Fruit fly (Drosophila melanogaster) whole organism, embryonic: ENCODE results near the gene CG7054.

Experiments used
- B-H2 ChIP-seq: fragments of 200-800 bp; sonication (Bioruptor generic); optimal IDR thresholded peaks from 2 replicates; lab custom pipeline; 2018; ENCODE audit warnings: missing biosample characterization, mild to moderate bottlenecking, missing genetic modification characterization
- CG10147 ChIP-seq: fragments of 200-800 bp; sonication (Bioruptor generic); optimal IDR thresholded peaks from 2 replicates; lab custom pipeline; 2019; ENCODE audit warnings: missing biosample characterization, mild to moderate bottlenecking, missing genetic modification characterization, moderate library complexity
- CG10959 ChIP-seq: fragments of 200-800 bp; sonication (Bioruptor generic); IDR thresholded peaks from 2 replicates; pipeline ENCODE4 v1.3.6; 2022; ENCODE audit warnings: missing biosample characterization, missing genetic modification characterization
- CG11093 ChIP-seq: fragments of 200-800 bp; sonication (Bioruptor generic); IDR thresholded peaks from 3 replicates; pipeline ENCODE4 v1.3.6; 2022; ENCODE audit warnings: missing biosample characterization, missing genetic modification characterization
- CG11696 ChIP-seq: fragments of 200-800 bp; sonication (Bioruptor generic); IDR thresholded peaks from 2 replicates; pipeline ENCODE4 v1.3.6; 2022; ENCODE audit warnings: missing biosample characterization, missing genetic modification characterization
- CG11723 ChIP-seq: fragments of 200-800 bp; sonication (Bioruptor generic); optimal IDR thresholded peaks from 2 replicates; lab custom pipeline; 2017; ENCODE audit warnings: missing biosample characterization, mild to moderate bottlenecking, missing genetic modification characterization
- CG12942 ChIP-seq: fragments of 200-800 bp; sonication (Bioruptor generic); optimal IDR thresholded peaks from 3 replicates; lab custom pipeline; 2016; ENCODE audit warnings: missing biosample characterization, missing genetic modification characterization
- CG13894 ChIP-seq: fragments of 200-800 bp; sonication (Bioruptor generic); optimal IDR thresholded peaks from 3 replicates; lab custom pipeline; 2018; ENCODE audit warnings: missing biosample characterization, mild to moderate bottlenecking, missing genetic modification characterization, moderate library complexity
- CG14050 ChIP-seq: fragments of 200-800 bp; sonication (Bioruptor generic); IDR thresholded peaks from 3 replicates; pipeline ENCODE4 v1.3.6; 2022; ENCODE audit warnings: missing biosample characterization, missing genetic modification characterization
- CG16863 ChIP-seq: fragments of 200-800 bp; sonication (Bioruptor generic); optimal IDR thresholded peaks from 3 replicates; lab custom pipeline; 2016; ENCODE audit warnings: missing biosample characterization, missing genetic modification characterization
- CG17328 ChIP-seq: fragments of 200-800 bp; sonication (Bioruptor generic); IDR thresholded peaks from 2 replicates; pipeline ENCODE4 v1.3.6; 2022; ENCODE audit warnings: missing biosample characterization, missing genetic modification characterization
- CG2202 ChIP-seq: fragments of 200-800 bp; sonication (Bioruptor generic); optimal IDR thresholded peaks from 2 replicates; lab custom pipeline; 2018; ENCODE audit warnings: missing biosample characterization, mild to moderate bottlenecking, missing genetic modification characterization
- CG30431 ChIP-seq: fragments of 200-800 bp; sonication (Bioruptor generic); optimal IDR thresholded peaks from 2 replicates; lab custom pipeline; 2017; ENCODE audit warnings: missing biosample characterization, missing genetic modification characterization
- CG4617 ChIP-seq: fragments of 200-800 bp; sonication (Bioruptor generic); optimal IDR thresholded peaks from 3 replicates; lab custom pipeline; 2016; ENCODE audit warnings: missing biosample characterization, missing genetic modification characterization, borderline replicate concordance
- CG6254 ChIP-seq: fragments of 200-800 bp; sonication (Bioruptor generic); optimal IDR thresholded peaks from 3 replicates; lab custom pipeline; 2017; ENCODE audit warnings: mild to moderate bottlenecking, missing biosample characterization, missing genetic modification reagents, missing genetic modification characterization
- CG8089 ChIP-seq: fragments of 200-800 bp; sonication (Bioruptor generic); optimal IDR thresholded peaks from 3 replicates; lab custom pipeline; 2016; ENCODE audit warnings: missing biosample characterization, missing genetic modification characterization
- CG8290 ChIP-seq, 3 experiments: fragments of 200-800 bp; sonication (Bioruptor generic); optimal IDR thresholded peaks; 2 replicates each; lab custom pipeline; 2016 to 2019; ENCODE audit warnings: missing biosample characterization in 3 of 3, missing genetic modification characterization in 3 of 3, mild to moderate bottlenecking in 2 of 3, moderate library complexity in 1 of 3
- CG8765 ChIP-seq: fragments of 200-800 bp; sonication (Bioruptor generic); IDR thresholded peaks from 2 replicates; pipeline ENCODE4 v1.3.6; 2022; ENCODE audit warnings: missing biosample characterization, missing genetic modification characterization
- CHES-1-like ChIP-seq: fragments of 200-800 bp; sonication (Bioruptor generic); optimal IDR thresholded peaks from 2 replicates; lab custom pipeline; 2016; ENCODE audit warnings: missing biosample characterization, missing genetic modification characterization
- CoRest ChIP-seq: fragments of 200-800 bp; sonication (Bioruptor generic); optimal IDR thresholded peaks from 3 replicates; lab custom pipeline; 2018; ENCODE audit warnings: missing biosample characterization, mild to moderate bottlenecking, missing genetic modification characterization, moderate library complexity
- HHEX ChIP-seq: fragments of 200-800 bp; sonication (Bioruptor generic); optimal IDR thresholded peaks from 3 replicates; lab custom pipeline; 2017; ENCODE audit warnings: missing biosample characterization, mild to moderate bottlenecking, missing genetic modification characterization, missing genetic modification reagents
- Jarid2 ChIP-seq: fragments of 200-800 bp; sonication (Bioruptor generic); optimal IDR thresholded peaks from 3 replicates; lab custom pipeline; 2017; ENCODE audit warnings: mild to moderate bottlenecking, missing biosample characterization, missing genetic modification reagents, missing genetic modification characterization
- Lhr ChIP-seq: fragments of 200-800 bp; sonication (Bioruptor generic); optimal IDR thresholded peaks from 3 replicates; lab custom pipeline; 2017; ENCODE audit warnings: mild to moderate bottlenecking, missing biosample characterization, missing genetic modification reagents, missing genetic modification characterization
- NC2β ChIP-seq: fragments of 200-800 bp; sonication (Bioruptor generic); optimal IDR thresholded peaks from 2 replicates; lab custom pipeline; 2016; ENCODE audit warnings: missing biosample characterization, missing genetic modification characterization
- Nf-YA ChIP-seq: fragments of 200-800 bp; sonication (Bioruptor generic); IDR thresholded peaks from 2 replicates; pipeline ENCODE4 v1.3.6; 2022; ENCODE audit warnings: missing biosample characterization, missing genetic modification characterization
- Oli ChIP-seq: fragments of 200-800 bp; sonication (Bioruptor generic); optimal IDR thresholded peaks from 2 replicates; lab custom pipeline; 2018; ENCODE audit warnings: missing biosample characterization, mild to moderate bottlenecking, missing genetic modification characterization, moderate library complexity
- Opbp ChIP-seq: fragments of 200-800 bp; sonication (Bioruptor generic); IDR thresholded peaks from 3 replicates; pipeline ENCODE4 v1.3.6; 2022; ENCODE audit warnings: missing biosample characterization, missing genetic modification characterization; ENCODE audit not compliant: partially characterized antibody
- Ravus ChIP-seq: fragments of 200-800 bp; sonication (Bioruptor generic); IDR thresholded peaks from 2 replicates; pipeline ENCODE4 v1.3.6; 2022; ENCODE audit warnings: missing biosample characterization, missing genetic modification characterization
- Rx ChIP-seq: fragments of 200-800 bp; sonication (Bioruptor generic); IDR thresholded peaks from 2 replicates; pipeline ENCODE4 v1.3.6; 2022; ENCODE audit warnings: missing biosample characterization, missing genetic modification characterization
- Spps ChIP-seq: fragments of 200-800 bp; sonication (Bioruptor generic); optimal IDR thresholded peaks from 2 replicates; lab custom pipeline; 2018; ENCODE audit warnings: missing biosample characterization, mild to moderate bottlenecking, missing genetic modification characterization
- Tbp ChIP-seq: fragments of >200 bp; optimal IDR thresholded peaks from 2 replicates; lab custom pipeline; 2018; ENCODE audit warnings: missing biosample characterization, missing genetic modification characterization
- bab2 ChIP-seq: fragments of 200-800 bp; sonication (Bioruptor generic); optimal IDR thresholded peaks from 2 replicates; lab custom pipeline; 2016; ENCODE audit warnings: missing biosample characterization, missing genetic modification characterization
- bbx ChIP-seq: fragments of 200-800 bp; sonication (Bioruptor generic); IDR thresholded peaks from 2 replicates; pipeline ENCODE4 v1.3.6; 2022; ENCODE audit warnings: missing biosample characterization, missing genetic modification characterization; ENCODE audit not compliant: partially characterized antibody
- bowl ChIP-seq: fragments of 200-800 bp; sonication (Bioruptor generic); IDR thresholded peaks from 2 replicates; pipeline ENCODE4 v1.3.6; 2022; ENCODE audit warnings: missing biosample characterization, missing genetic modification characterization
- btn ChIP-seq: fragments of 200-800 bp; sonication (Bioruptor generic); optimal IDR thresholded peaks from 2 replicates; lab custom pipeline; 2016; ENCODE audit warnings: missing biosample characterization, missing genetic modification characterization
- chinmo ChIP-seq: fragments of 200-800 bp; sonication (Bioruptor generic); IDR thresholded peaks from 4 replicates; pipeline ENCODE4 v1.3.6; 2022; ENCODE audit warnings: missing biosample characterization, missing genetic modification characterization; ENCODE audit not compliant: partially characterized antibody
- dysf ChIP-seq: fragments of 200-800 bp; sonication (Bioruptor generic); IDR thresholded peaks from 3 replicates; pipeline ENCODE4 v1.3.6; 2022; ENCODE audit warnings: missing biosample characterization, missing genetic modification characterization
- fd3F ChIP-seq: fragments of 200-800 bp; sonication (Bioruptor generic); optimal IDR thresholded peaks from 2 replicates; lab custom pipeline; 2018; ENCODE audit warnings: missing biosample characterization, mild to moderate bottlenecking, missing genetic modification characterization, moderate library complexity
- grn ChIP-seq: fragments of 200-800 bp; sonication (Bioruptor generic); optimal IDR thresholded peaks from 3 replicates; lab custom pipeline; 2017; ENCODE audit warnings: missing biosample characterization, missing genetic modification characterization
- hb ChIP-seq: fragments of 200-800 bp; sonication (Bioruptor generic); IDR thresholded peaks from 3 replicates; pipeline ENCODE4 v1.3.6; 2022; ENCODE audit warnings: missing biosample characterization, missing genetic modification characterization; ENCODE audit not compliant: partially characterized antibody
- lbe ChIP-seq: fragments of 200-800 bp; sonication (Bioruptor generic); optimal IDR thresholded peaks from 2 replicates; lab custom pipeline; 2016; ENCODE audit warnings: missing biosample characterization, mild to moderate bottlenecking, missing genetic modification characterization
- p53 ChIP-seq: fragments of 200-800 bp; sonication (Bioruptor generic); optimal IDR thresholded peaks from 2 replicates; lab custom pipeline; 2016; ENCODE audit warnings: missing biosample characterization, missing genetic modification characterization
- peb ChIP-seq: fragments of 200-800 bp; sonication (Bioruptor generic); IDR thresholded peaks from 2 replicates; pipeline ENCODE4 v1.3.6; 2022; ENCODE audit warnings: missing biosample characterization, missing genetic modification characterization
- repo ChIP-seq: fragments of 200-800 bp; sonication (Bioruptor generic); optimal IDR thresholded peaks from 2 replicates; lab custom pipeline; 2016; ENCODE audit warnings: missing biosample characterization, missing genetic modification characterization
- slp2 ChIP-seq: fragments of 200-800 bp; sonication (Bioruptor generic); optimal IDR thresholded peaks from 2 replicates; lab custom pipeline; 2016; ENCODE audit warnings: missing biosample characterization, missing genetic modification characterization
- ssp ChIP-seq: fragments of 200-800 bp; sonication (Bioruptor generic); IDR thresholded peaks from 2 replicates; pipeline ENCODE4 v1.3.6; 2022; ENCODE audit warnings: missing biosample characterization, missing genetic modification characterization
- stc ChIP-seq: fragments of 200-800 bp; sonication (Bioruptor generic); IDR thresholded peaks from 2 replicates; pipeline ENCODE4 v1.3.6; 2022; ENCODE audit warnings: missing biosample characterization, missing genetic modification characterization
- tx ChIP-seq: fragments of 200-800 bp; sonication (Bioruptor generic); optimal IDR thresholded peaks from 2 replicates; lab custom pipeline; 2016; ENCODE audit warnings: missing biosample characterization, missing genetic modification characterization
- zfh2 ChIP-seq: fragments of 200-800 bp; sonication (Bioruptor generic); optimal IDR thresholded peaks from 2 replicates; lab custom pipeline; 2016; ENCODE audit warnings: missing biosample characterization, missing genetic modification characterization

The CG7054 gene

dm6 chr3R:22468829-22469487, 4.2 kb downstream of the CG7054 start (continued):
- peak; percentile 89 for TF ChIP-seq dysf (GFP tag; lab: Robert Waterston, UW)
- TF ChIP-seq repo: peak; percentile 72
- peak; percentile 81 for TF ChIP-seq CG17328
- TF ChIP-seq CG11696 (GFP tag; lab: Robert Waterston, UW): 0 out of 2 replicates have a peak, but pooled peaks have one; percentile 25
- peak; percentile 79 for TF ChIP-seq peb (GFP tag; lab: Robert Waterston, UW)
- TF ChIP-seq CG11723 (GFP tag; lab: Kevin White, UChicago): peak; percentile 64
- TF ChIP-seq Spps (tag; lab: Kevin White, UChicago): peak; percentile 11
- no peak for TF ChIP-seq CG8290 (GFP tag; optimal IDR thresholded peaks at IDR 0.05; lab: Kevin White, UChicago)
- TF ChIP-seq CG8290 (tag; optimal IDR thresholded peaks at IDR 0.05; lab: Kevin White, UChicago): no peak
- peak; percentile 77 for TF ChIP-seq CG14050 (GFP tag; lab: Robert Waterston, UW)
- peak; percentile 68 for TF ChIP-seq NC2β (GFP tag; lab: Kevin White, UChicago)
- peak; percentile 87 for TF ChIP-seq fd3F (GFP tag; lab: Kevin White, UChicago)
- TF ChIP-seq zfh2: peak; percentile 86
- peak; percentile 45; the same call in 1 of the 2 replicates for TF ChIP-seq bowl (GFP tag; lab: Robert Waterston, UW)
- peak; percentile 70 for TF ChIP-seq btn (GFP tag; lab: Kevin White, UChicago)
- TF ChIP-seq bbx (GFP tag; lab: Robert Waterston, UW): no peak
- TF ChIP-seq CG8765 (GFP tag; lab: Robert Waterston, UW): no peak
- peak; percentile 92 for TF ChIP-seq CG13894 (tag; lab: Kevin White, UChicago)
- TF ChIP-seq chinmo (GFP tag; lab: Robert Waterston, UW): peak; percentile 64; the same call in 1 of the 4 replicates
- TF ChIP-seq tx (GFP tag; lab: Kevin White, UChicago): peak; percentile 84
- peak; percentile 78 for TF ChIP-seq stc
- TF ChIP-seq bab2 (GFP tag; lab: Kevin White, UChicago): peak; percentile 87
- TF ChIP-seq CG12942 (GFP tag; lab: Kevin White, UChicago): peak; percentile 77
- TF ChIP-seq CG10959: no peak
- peak; percentile 67 for TF ChIP-seq CG8089 (GFP tag; lab: Kevin White, UChicago)
- TF ChIP-seq B-H2: peak; percentile 84
- TF ChIP-seq Rx (GFP tag; lab: Robert Waterston, UW): peak; percentile 67
- peak; percentile 67 for TF ChIP-seq CG30431 (GFP tag; lab: Kevin White, UChicago)
- TF ChIP-seq ssp (GFP tag; lab: Robert Waterston, UW): peak; percentile 68
- TF ChIP-seq CG6254 (GFP tag; lab: Kevin White, UChicago): peak; percentile 42
- TF ChIP-seq Nf-YA (GFP tag; lab: Robert Waterston, UW): peak; percentile 73
- peak; percentile 90 for TF ChIP-seq HHEX
- peak; percentile 85 for TF ChIP-seq slp2 (GFP tag; lab: Kevin White, UChicago)
- peak; percentile 87 for TF ChIP-seq CoRest (tag; lab: Kevin White, UChicago)
- TF ChIP-seq CG4617 (GFP tag; lab: Kevin White, UChicago): peak; percentile 43
- no peak for TF ChIP-seq hb (GFP tag; lab: Robert Waterston, UW)
- TF ChIP-seq grn: no peak
- no peak for TF ChIP-seq Opbp (GFP tag; lab: Robert Waterston, UW)
- TF ChIP-seq Tbp (GFP tag; lab: Kevin White, UChicago): no peak
- TF ChIP-seq CG2202: no peak
- peak; percentile 89 for TF ChIP-seq CG10147 (GFP tag; lab: Kevin White, UChicago)
- TF ChIP-seq CG11093 (GFP tag; lab: Robert Waterston, UW): peak; percentile 70; the same call in 2 of the 3 replicates
- peak; percentile 89 for TF ChIP-seq Oli (tag; lab: Kevin White, UChicago)
- peak; percentile 78 for TF ChIP-seq p53
- peak; percentile 62 for TF ChIP-seq Ravus (GFP tag; lab: Robert Waterston, UW)
- TF ChIP-seq Jarid2: peak; percentile 65
- TF ChIP-seq lbe (GFP tag; lab: Kevin White, UChicago): no peak
- TF ChIP-seq CG16863 (GFP tag; lab: Kevin White, UChicago): peak; percentile 82
- peak; percentile 89 for TF ChIP-seq CHES-1-like (GFP tag; lab: Kevin White, UChicago)
- TF ChIP-seq Lhr (GFP tag; lab: Kevin White, UChicago): no peak
